Worm (Caenorhabditis elegans): Measurements from ENCODE around the gene C31B8.7.

The C31B8.7 gene

DNA sequence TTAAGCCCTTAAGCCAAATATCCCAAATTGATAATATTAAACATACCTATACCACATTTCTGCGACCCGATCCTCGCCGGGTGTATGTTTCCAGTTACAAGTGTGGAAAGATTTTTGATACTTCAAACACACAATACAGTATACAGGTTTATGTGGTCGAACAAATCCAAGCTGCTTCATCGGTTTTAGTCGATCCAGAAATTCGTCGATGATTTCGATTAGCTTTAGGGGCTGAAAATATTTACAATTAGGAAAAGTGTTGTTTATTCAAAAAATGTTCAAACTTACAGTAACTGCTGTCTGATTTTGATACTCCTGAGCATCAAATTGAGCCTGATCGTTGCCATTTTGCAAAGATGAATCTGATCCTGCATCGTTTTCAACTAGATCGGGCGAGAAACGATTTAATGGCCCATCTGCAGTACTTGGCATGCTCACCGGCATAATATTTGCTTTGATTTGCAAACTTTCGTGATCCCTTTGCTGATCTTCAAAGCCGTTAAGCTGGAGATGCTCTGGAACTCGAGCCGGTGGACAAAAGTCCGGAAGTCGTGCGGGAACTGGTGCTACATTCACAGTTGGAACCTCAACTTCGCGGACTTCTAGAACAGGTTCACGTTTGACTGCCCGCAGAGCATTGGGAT is 26.8 kb downstream of the C31B8.7 start:
- TF ChIP-seq aly-2 (tag; optimal IDR thresholded peaks at IDR 0.05) (no peak), efl-1 (optimal IDR thresholded peaks at IDR 0.05) (no peak), efl-1 (GFP tag; optimal IDR thresholded peaks at IDR 0.05 in 1 of 2) (peak in 1 of 2 experiments; percentile 15), nhr-71 (tag; optimal IDR thresholded peaks at IDR 0.05) (no peak), aha-1 (tag; optimal IDR thresholded peaks at IDR 0.05) (no peak)

DNA sequence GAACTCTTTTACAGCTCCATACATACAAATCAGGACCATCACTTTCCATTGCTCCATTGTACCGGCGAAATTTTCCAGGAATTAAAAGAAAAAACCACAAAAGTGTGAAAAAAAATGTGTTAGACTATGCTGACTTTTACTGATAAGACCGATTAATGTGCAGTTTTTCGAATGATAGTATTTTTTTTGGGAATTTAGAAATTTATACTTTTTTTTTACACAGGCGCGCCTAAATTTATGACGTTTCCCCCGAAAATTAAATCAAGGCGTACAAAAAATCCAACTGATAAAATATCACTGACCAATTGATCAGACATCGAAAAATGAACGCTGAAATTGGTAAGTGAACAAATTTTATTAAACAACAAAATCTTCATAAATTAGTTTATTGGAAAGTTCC is 27.7 kb downstream of the C31B8.7 start, which contains the start of gene folt-2:
folt-2 (minus strand) TSS at position 179 of the 400 bp plus-strand sequence.
- TF ChIP-seq ztf-4 (tag; optimal IDR thresholded peaks at IDR 0.05) (no peak), sup-37 (GFP tag; optimal IDR thresholded peaks at IDR 0.05) (no peak), blmp-1 (tag; optimal IDR thresholded peaks at IDR 0.05) (no peak), nhr-71 (tag; optimal IDR thresholded peaks at IDR 0.05) (peak; percentile 10), ceh-8 (GFP tag; optimal IDR thresholded peaks at IDR 0.05) (no peak), elt-2 (tag; optimal IDR thresholded peaks at IDR 0.05) (peak; percentile 50), efl-1 (optimal IDR thresholded peaks at IDR 0.05) (no peak), efl-1 (GFP tag; optimal IDR thresholded peaks at IDR 0.05 in 1 of 2) (peak in 1 of 2 experiments; percentile 22), swsn-7 (tag; optimal IDR thresholded peaks at IDR 0.05) (no peak), unc-62 (GFP tag; optimal IDR thresholded peaks at IDR 0.05) (no peak), pqm-1 (tag; optimal IDR thresholded peaks at IDR 0.05) (no peak), fos-1 (tag; optimal IDR thresholded peaks at IDR 0.05) (no peak)

DNA sequence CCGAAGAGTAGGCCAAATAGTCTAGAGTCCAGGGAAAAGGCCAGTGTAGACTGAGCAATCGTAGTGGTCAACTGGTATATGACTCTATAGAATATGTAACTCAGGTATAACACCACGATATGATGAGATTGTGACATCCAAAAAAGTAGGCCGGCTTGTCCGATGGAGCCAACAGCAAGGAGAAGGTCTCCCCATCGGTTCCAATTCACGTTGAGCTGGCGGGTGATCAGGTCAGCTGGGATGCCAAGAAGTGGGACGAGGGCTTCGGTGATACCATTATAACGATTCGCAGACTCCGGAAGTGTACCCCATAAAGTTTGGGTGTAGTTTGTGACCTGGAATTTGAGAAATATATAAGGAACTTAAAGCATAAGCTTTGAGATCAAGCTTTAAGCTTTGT is 30.2 kb downstream of the C31B8.7 start:
- TF ChIP-seq Y116A8C.19 (tag; optimal IDR thresholded peaks at IDR 0.05; ENCODE audit: borderline replicate concordance) (no peak), skn-1 (tag; optimal IDR thresholded peaks at IDR 0.05) (no peak), snu-23 (GFP tag; optimal IDR thresholded peaks at IDR 0.05) (no peak), mef-2 (tag; optimal IDR thresholded peaks at IDR 0.05) (no peak), sup-37 (GFP tag; optimal IDR thresholded peaks at IDR 0.05) (no peak), fos-1 (tag; optimal IDR thresholded peaks at IDR 0.05) (no peak), mep-1 (tag; optimal IDR thresholded peaks at IDR 0.05) (no peak), fkh-4 (tag; optimal IDR thresholded peaks at IDR 0.05; ENCODE audit: borderline replicate concordance) (no peak), nhr-12 (tag; optimal IDR thresholded peaks at IDR 0.05) (no peak), nhr-237 (tag; optimal IDR thresholded peaks at IDR 0.05) (no peak), sox-4 (tag; optimal IDR thresholded peaks at IDR 0.05) (no peak), C34B4.2 (tag; optimal IDR thresholded peaks at IDR 0.05) (no peak), ceh-88 (GFP tag; IDR thresholded peaks at IDR 0.05) (no peak), elt-3 (tag; optimal IDR thresholded peaks at IDR 0.05) (no peak), nhr-77 (tag; optimal IDR thresholded peaks at IDR 0.05) (no peak), lin-35 (GFP tag; optimal IDR thresholded peaks at IDR 0.05) (no peak), efl-3 (GFP tag; optimal IDR thresholded peaks at IDR 0.05) (no peak)

DNA sequence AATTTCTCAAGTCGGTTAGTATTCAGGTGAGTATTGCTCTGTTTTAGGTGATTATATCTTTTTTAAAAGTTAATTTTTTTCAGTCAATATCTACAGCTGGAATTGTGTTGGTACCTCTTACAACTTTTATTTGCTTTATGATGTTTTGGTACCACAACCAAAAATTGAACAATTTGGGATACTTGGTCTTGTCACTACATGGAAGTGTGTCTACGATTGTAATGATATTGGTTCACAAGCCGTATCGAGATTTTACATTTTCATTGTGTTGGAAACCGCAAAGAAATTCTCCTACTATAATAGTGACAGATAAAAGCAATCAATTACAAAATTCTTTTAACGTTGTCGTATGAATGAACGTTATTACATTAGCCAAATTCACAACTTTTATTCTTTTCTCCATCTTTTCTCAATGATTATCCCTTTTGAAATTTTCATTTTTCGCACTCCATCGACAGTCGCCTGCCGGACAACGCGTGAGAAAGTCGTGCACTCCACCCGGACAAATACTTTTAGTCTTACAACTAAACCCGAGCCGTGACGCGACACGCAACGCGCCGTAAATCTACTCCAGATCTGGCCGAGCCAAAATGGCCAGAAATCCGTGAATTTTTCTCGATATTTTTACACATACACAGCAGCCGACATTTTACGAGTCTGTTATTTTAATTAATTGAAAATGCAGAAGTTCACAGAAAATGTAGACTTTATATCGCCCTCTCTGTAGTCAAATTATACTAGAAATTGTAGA is 31.2 kb downstream of the C31B8.7 start:
- TF ChIP-seq pag-3 (tag; optimal IDR thresholded peaks at IDR 0.05; ENCODE audit: borderline replicate concordance, insufficient read depth) (no peak), snu-23 (GFP tag; optimal IDR thresholded peaks at IDR 0.05) (no peak), F16B12.6 (tag; optimal IDR thresholded peaks at IDR 0.05) (no peak), elt-3 (tag; optimal IDR thresholded peaks at IDR 0.05) (no peak), ama-1 (optimal IDR thresholded peaks at IDR 0.05) (no peak), efl-3 (GFP tag; optimal IDR thresholded peaks at IDR 0.05) (no peak), egl-13 (tag; optimal IDR thresholded peaks at IDR 0.05) (no peak), hpl-2 (GFP tag; optimal IDR thresholded peaks at IDR 0.05) (no peak), C34B4.2 (tag; optimal IDR thresholded peaks at IDR 0.05) (no peak), fkh-8 (tag; optimal IDR thresholded peaks at IDR 0.05) (no peak), pax-3 (tag; optimal IDR thresholded peaks at IDR 0.05) (no peak), isw-1 (GFP tag; IDR thresholded peaks at IDR 0.05) (no peak), swsn-7 (tag; optimal IDR thresholded peaks at IDR 0.05) (no peak), zag-1 (tag; optimal IDR thresholded peaks at IDR 0.05) (no peak), tlp-1 (tag; optimal IDR thresholded peaks at IDR 0.05) (no peak)

Measured in whole organism, L1 larva.